Fruit fly (Drosophila melanogaster) whole organism, adult: Measurements from ENCODE around the gene danr.

ENCODE experiments used
- CG11617 ChIP-seq: fragments of 200-800 bp; sonication (Bioruptor generic); optimal IDR thresholded peaks from 2 replicates; lab custom pipeline; 2017; ENCODE audit warnings: mild to moderate bottlenecking, missing biosample characterization, missing genetic modification reagents, missing genetic modification characterization
- cic ChIP-seq: fragments of 200-800 bp; sonication (Bioruptor generic); optimal IDR thresholded peaks from 2 replicates; lab custom pipeline; 2017; ENCODE audit warnings: missing biosample characterization, mild to moderate bottlenecking, missing genetic modification characterization, moderate library complexity
- kay ChIP-seq: fragments of 200-800 bp; sonication (Bioruptor generic); peaks from one replicate; lab custom pipeline; 2016; ENCODE audit warnings: missing biosample characterization, missing genetic modification characterization, borderline replicate concordance
- tj ChIP-seq: fragments of 200-800 bp; sonication (Bioruptor generic); optimal IDR thresholded peaks from 3 replicates; lab custom pipeline; 2017; ENCODE audit warnings: missing biosample characterization, mild to moderate bottlenecking, missing genetic modification characterization, moderate library complexity

DNA sequence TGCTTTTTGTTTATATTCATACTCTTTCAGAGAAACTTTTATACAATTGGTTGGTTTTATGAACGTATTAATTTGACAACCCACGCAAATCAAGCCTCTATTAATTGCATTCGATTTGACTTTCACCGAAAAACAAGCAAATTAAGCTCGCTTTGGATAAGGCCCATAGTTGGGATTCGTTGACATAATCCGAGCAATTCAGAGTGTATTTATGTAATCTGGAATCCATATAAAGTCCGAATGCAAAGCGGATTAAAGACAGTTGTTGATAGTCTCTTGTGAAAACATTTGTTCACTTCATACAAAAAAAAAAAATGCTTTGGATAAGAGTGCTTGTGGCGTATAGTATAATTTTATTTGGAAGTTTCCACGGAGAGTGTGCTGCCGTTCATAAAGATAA, 35.6 kb upstream of the danr start, which contains the start of gene CG45095:
- TF ChIP-seq CG11617 (GFP tag; lab: Kevin White, UChicago) (no peak), cic (GFP tag; lab: Kevin White, UChicago) (no peak), kay (GFP tag; lab: Kevin White, UChicago) (no peak), tj (GFP tag; lab: Kevin White, UChicago) (no peak)
